Fruit fly (Drosophila melanogaster): ENCODE measurements around the gene CG17681.

The CG17681 gene

DNA sequence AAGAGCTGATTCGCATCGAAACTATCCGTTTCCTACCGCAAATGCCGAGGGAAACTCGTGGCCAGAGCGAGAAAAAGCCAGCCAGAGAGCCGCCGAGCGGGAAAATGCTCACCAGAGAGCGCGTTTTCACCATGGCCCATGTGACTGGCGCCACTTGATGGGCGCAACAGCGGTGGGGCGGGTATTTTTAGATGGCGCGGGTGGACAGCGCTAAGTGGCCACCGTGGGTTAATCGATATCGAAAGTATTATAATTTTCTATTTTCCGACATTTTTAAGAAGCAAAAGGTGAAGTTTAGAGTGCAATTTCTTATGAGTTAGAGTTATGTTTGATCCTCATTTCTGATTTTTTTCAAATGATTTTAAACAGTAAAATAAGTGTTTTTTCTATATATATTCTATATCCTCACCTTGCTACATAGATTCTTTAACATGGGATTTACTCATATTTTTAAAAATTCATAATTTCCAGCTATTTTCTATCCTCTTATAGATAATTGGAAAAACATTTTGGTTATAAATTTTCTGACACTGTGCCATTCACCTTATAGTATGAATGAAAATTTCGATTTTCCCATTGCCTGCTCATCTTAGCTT, 31.8 kb downstream of the CG17681 start, which contains the start of gene Ptp36E (continued):
- TF ChIP-seq CG17328 (GFP tag; IDR thresholded peaks at IDR 0.05), result peak; percentile 48; the same call in 1 of the 2 replicates
- TF ChIP-seq ATbp (GFP tag; optimal IDR thresholded peaks at IDR 0.05), result peak; percentile 79
- no peak for TF ChIP-seq CG10565 (GFP tag; optimal IDR thresholded peaks at IDR 0.05)
- TF ChIP-seq CG17186 (GFP tag; optimal IDR thresholded peaks at IDR 0.05), result no peak
- no peak for TF ChIP-seq Stat92E (GFP tag; optimal IDR thresholded peaks at IDR 0.05)
- peak; percentile 69 for TF ChIP-seq kah (GFP tag; optimal IDR thresholded peaks at IDR 0.05)
- TF ChIP-seq CG4820 (GFP tag; optimal IDR thresholded peaks at IDR 0.05), result peak; percentile 42
- peak; percentile 86 for TF ChIP-seq al (GFP tag; IDR thresholded peaks at IDR 0.05)
- TF ChIP-seq sob (GFP tag; IDR thresholded peaks at IDR 0.05), result no peak
- TF ChIP-seq H2.0 (GFP tag; IDR thresholded peaks at IDR 0.05), result peak; percentile 50; the same call in 1 of the 2 replicates
- TF ChIP-seq CG14441 (GFP tag; IDR thresholded peaks at IDR 0.05), result peak; percentile 84
- peak; percentile 85 for TF ChIP-seq Drgx (GFP tag; IDR thresholded peaks at IDR 0.05)
- TF ChIP-seq CG32772 (GFP tag; IDR thresholded peaks at IDR 0.05), result peak; percentile 81
- TF ChIP-seq bcd (GFP tag; optimal IDR thresholded peaks at IDR 0.05), result peak; percentile 85
- no peak for TF ChIP-seq Lim3 (GFP tag; IDR thresholded peaks at IDR 0.05)
- no peak for TF ChIP-seq repo (GFP tag; optimal IDR thresholded peaks at IDR 0.05)
- TF ChIP-seq CG2120 (GFP tag; optimal IDR thresholded peaks at IDR 0.05), result peak; percentile 85
- TF ChIP-seq Taf1 (GFP tag; IDR thresholded peaks at IDR 0.05), result peak; percentile 73
- TF ChIP-seq CG16779 (GFP tag; IDR thresholded peaks at IDR 0.05), result 0 out of 2 replicates have a peak, but pooled peaks have one; percentile 46
- TF ChIP-seq lbe (GFP tag; optimal IDR thresholded peaks at IDR 0.05), result no peak
- no peak for TF ChIP-seq Hey (tag; optimal IDR thresholded peaks at IDR 0.05)
- peak; percentile 80 for TF ChIP-seq CG7357 (GFP tag; IDR thresholded peaks at IDR 0.05)
- TF ChIP-seq row (GFP tag; IDR thresholded peaks at IDR 0.05), result peak; percentile 85
- TF ChIP-seq chn (GFP tag; optimal IDR thresholded peaks at IDR 0.05), result no peak
- TF ChIP-seq CG18262 (tag; optimal IDR thresholded peaks at IDR 0.05), result peak; percentile 91
- TF ChIP-seq unpg (GFP tag; optimal IDR thresholded peaks at IDR 0.05), result peak; percentile 87
- peak; percentile 49; the same call in 2 of the 4 replicates for TF ChIP-seq Gug (GFP tag; IDR thresholded peaks at IDR 0.05)
- TF ChIP-seq ems (GFP tag; optimal IDR thresholded peaks at IDR 0.05), result no peak
- TF ChIP-seq CG15269 (tag; optimal IDR thresholded peaks at IDR 0.05), result peak; percentile 60
- TF ChIP-seq CG15073 (GFP tag; optimal IDR thresholded peaks at IDR 0.05), result no peak
- peak; percentile 46 for TF ChIP-seq CrebB (tag; optimal IDR thresholded peaks at IDR 0.05)
- TF ChIP-seq CG6254 (GFP tag; optimal IDR thresholded peaks at IDR 0.05), result peak; percentile 72
- TF ChIP-seq Med (GFP tag), result peak; percentile 78
- no peak for TF ChIP-seq pan (optimal IDR thresholded peaks at IDR 0.05)
- peak in 1 of 2 experiments; percentile 83 for TF ChIP-seq pan (GFP tag; optimal IDR thresholded peaks at IDR 0.05 in 1 of 2, IDR thresholded peaks at IDR 0.05 in 1 of 2)
- no peak for TF ChIP-seq sna (GFP tag; IDR thresholded peaks at IDR 0.05; ENCODE audit: partially characterized antibody)
- TF ChIP-seq CG11696 (GFP tag; IDR thresholded peaks at IDR 0.05), result peak; percentile 49; the same call in 1 of the 2 replicates
- TF ChIP-seq psq (GFP tag; optimal IDR thresholded peaks at IDR 0.05), result peak; percentile 63
- no peak for TF ChIP-seq gfzf (GFP tag; optimal IDR thresholded peaks at IDR 0.05)
- TF ChIP-seq dpn (GFP tag; optimal IDR thresholded peaks at IDR 0.05), result peak in 1 of 2 experiments; percentile 83
- no peak for TF ChIP-seq cad (GFP tag; optimal IDR thresholded peaks at IDR 0.05)
- TF ChIP-seq TFAM (GFP tag; optimal IDR thresholded peaks at IDR 0.05), result no peak
- TF ChIP-seq CG4282 (GFP tag; optimal IDR thresholded peaks at IDR 0.05), result no peak
- no peak for TF ChIP-seq cg (GFP tag; optimal IDR thresholded peaks at IDR 0.05)
- TF ChIP-seq CG2889 (GFP tag; IDR thresholded peaks at IDR 0.05), result 0 out of 3 replicates have a peak, but pooled peaks have one; percentile 35
- TF ChIP-seq tx (GFP tag; optimal IDR thresholded peaks at IDR 0.05), result peak; percentile 21
- peak; percentile 81 for TF ChIP-seq Blimp-1 (GFP tag; optimal IDR thresholded peaks at IDR 0.05)
- TF ChIP-seq CG7372 (GFP tag; IDR thresholded peaks at IDR 0.05), result peak; percentile 79
- TF ChIP-seq CG12219 (GFP tag; optimal IDR thresholded peaks at IDR 0.05), result peak; percentile 56
- TF ChIP-seq CG2129 (GFP tag; IDR thresholded peaks at IDR 0.05; ENCODE audit: partially characterized antibody), result no peak

Measured in whole organism, embryonic.